Fruit fly (Drosophila melanogaster) Kc167 (cell line): Measurements from ENCODE around the gene CG14926.

Experiments
- Myc ChIP-seq: fragments of >200 bp; optimal IDR thresholded peaks from 2 replicates; lab custom pipeline; 2017; ENCODE audit warnings: missing external identifiers
- Sin3A ChIP-seq: fragments of >200 bp; optimal IDR thresholded peaks from 2 replicates; lab custom pipeline; 2018; ENCODE audit warnings: missing external identifiers
- h ChIP-seq: fragments of >200 bp; optimal IDR thresholded peaks from 3 replicates; lab custom pipeline; 2018; ENCODE audit warnings: missing external identifiers
- psq ChIP-seq: fragments of >200 bp; optimal IDR thresholded peaks from 2 replicates; lab custom pipeline; 2017; ENCODE audit warnings: missing external identifiers

dm6 chr2L:11302507-11302906, 40.6 kb downstream of the CG14926 start:
- no peak for TF ChIP-seq psq (lab: Kevin White, UChicago)
- no peak for TF ChIP-seq Sin3A (lab: Kevin White, UChicago)
- no peak for TF ChIP-seq Myc
- TF ChIP-seq h = no peak
